Fruit fly (Drosophila melanogaster) whole organism, embryonic: Measurements from ENCODE around the gene Pdxk.

ENCODE experiments used
- Abd-B ChIP-seq: fragments of 200-800 bp; sonication (Bioruptor generic); optimal IDR thresholded peaks from 2 replicates; lab custom pipeline; 2018; ENCODE audit warnings: missing biosample characterization, mild to moderate bottlenecking, missing genetic modification characterization, moderate library complexity
- Antp ChIP-seq: fragments of 200-800 bp; sonication (Bioruptor generic); optimal IDR thresholded peaks from 3 replicates; lab custom pipeline; 2016; ENCODE audit warnings: missing biosample characterization, missing genetic modification characterization
- Blimp-1 ChIP-seq: fragments of 200-800 bp; sonication (Bioruptor generic); optimal IDR thresholded peaks from 3 replicates; lab custom pipeline; 2018; ENCODE audit warnings: missing biosample characterization, missing genetic modification characterization, mild to moderate bottlenecking, moderate library complexity, missing genetic modification reagents
- C15 ChIP-seq: fragments of 200-800 bp; sonication (Bioruptor generic); IDR thresholded peaks from 3 replicates; pipeline ENCODE4 v1.3.6; 2022; ENCODE audit warnings: missing biosample characterization, missing genetic modification characterization
- CG10209 ChIP-seq: fragments of 200-800 bp; sonication (Bioruptor generic); optimal IDR thresholded peaks from 3 replicates; lab custom pipeline; 2017; ENCODE audit warnings: missing biosample characterization, mild to moderate bottlenecking, missing genetic modification characterization, missing genetic modification reagents
- CG12155 ChIP-seq: fragments of 200-800 bp; sonication (Bioruptor generic); optimal IDR thresholded peaks from 3 replicates; lab custom pipeline; 2016; ENCODE audit warnings: missing biosample characterization, missing genetic modification characterization
- CG12769 ChIP-seq: fragments of 200-800 bp; sonication (Bioruptor generic); optimal IDR thresholded peaks from 2 replicates; lab custom pipeline; 2019; ENCODE audit warnings: missing biosample characterization, mild to moderate bottlenecking, missing genetic modification characterization, moderate library complexity
- CG13287 ChIP-seq: fragments of 200-800 bp; sonication (Bioruptor generic); IDR thresholded peaks from 2 replicates; pipeline ENCODE4 v1.3.6; 2022; ENCODE audit warnings: missing biosample characterization, missing genetic modification characterization; ENCODE audit not compliant: partially characterized antibody
- CG1529 ChIP-seq: fragments of 200-800 bp; sonication (Bioruptor generic); optimal IDR thresholded peaks from 3 replicates; lab custom pipeline; 2018; ENCODE audit warnings: missing biosample characterization, missing genetic modification characterization
- CG17912 ChIP-seq: fragments of 200-800 bp; sonication (Bioruptor generic); optimal IDR thresholded peaks from 2 replicates; lab custom pipeline; 2018; ENCODE audit warnings: missing biosample characterization, mild to moderate bottlenecking, missing genetic modification characterization
- CG18599 ChIP-seq: fragments of 200-800 bp; sonication (Bioruptor generic); optimal IDR thresholded peaks from 3 replicates; lab custom pipeline; 2017; ENCODE audit warnings: missing biosample characterization, missing genetic modification characterization, mild to moderate bottlenecking, moderate library complexity, missing genetic modification reagents
- CG30020 ChIP-seq: fragments of 200-800 bp; optimal IDR thresholded peaks from 2 replicates; lab custom pipeline; 2019; ENCODE audit warnings: missing biosample characterization, mild to moderate bottlenecking, missing genetic modification characterization, moderate library complexity
- CG4328 ChIP-seq: fragments of 200-800 bp; sonication (Bioruptor generic); optimal IDR thresholded peaks from 3 replicates; lab custom pipeline; 2017; ENCODE audit warnings: missing biosample characterization, missing genetic modification reagents, missing genetic modification characterization
- CG4617 ChIP-seq: fragments of 200-800 bp; sonication (Bioruptor generic); optimal IDR thresholded peaks from 3 replicates; lab custom pipeline; 2016; ENCODE audit warnings: missing biosample characterization, missing genetic modification characterization, borderline replicate concordance
- CG5245 ChIP-seq: fragments of 200-800 bp; sonication (Bioruptor generic); optimal IDR thresholded peaks from 3 replicates; lab custom pipeline; 2016; ENCODE audit warnings: missing biosample characterization, missing genetic modification characterization
- CG6765 ChIP-seq: fragments of 200-800 bp; sonication (Bioruptor generic); optimal IDR thresholded peaks from 3 replicates; lab custom pipeline; 2017; ENCODE audit warnings: missing biosample characterization, mild to moderate bottlenecking, missing genetic modification characterization
- CG7786 ChIP-seq: fragments of 200-800 bp; sonication (Bioruptor generic); optimal IDR thresholded peaks from 2 replicates; lab custom pipeline; 2016; ENCODE audit warnings: missing biosample characterization, missing genetic modification characterization
- CG9797 ChIP-seq: fragments of 200-800 bp; sonication (Bioruptor generic); optimal IDR thresholded peaks from 3 replicates; lab custom pipeline; 2018; ENCODE audit warnings: missing biosample characterization, mild to moderate bottlenecking, missing genetic modification characterization
- Dip3 ChIP-seq: fragments of 200-800 bp; sonication (Bioruptor generic); optimal IDR thresholded peaks from 3 replicates; lab custom pipeline; 2016; ENCODE audit warnings: missing biosample characterization, missing genetic modification characterization
- Dref ChIP-seq: fragments of 200-800 bp; sonication (Bioruptor generic); IDR thresholded peaks from 2 replicates; pipeline ENCODE4 v1.3.6; 2022; ENCODE audit warnings: missing biosample characterization, missing genetic modification characterization
- Eip74EF ChIP-seq, 2 experiments: fragments of 200-800 bp in 1 of 2; fragments of >200 bp in 1 of 2; sonication (Bioruptor generic) in 1 of 2; optimal IDR thresholded peaks; 2 replicates each; lab custom pipeline; 2017 to 2019; ENCODE audit warnings: missing biosample characterization in 2 of 2, missing genetic modification characterization in 2 of 2, mild to moderate bottlenecking in 1 of 2, moderate library complexity in 1 of 2
- Hr51 ChIP-seq, 2 experiments: fragments of 200-800 bp; sonication (Bioruptor generic); optimal IDR thresholded peaks; 2 replicates in 1 of 2; 3 replicates in 1 of 2; lab custom pipeline; 2016 to 2018; ENCODE audit warnings: missing biosample characterization in 2 of 2, missing genetic modification characterization in 2 of 2, mild to moderate bottlenecking in 1 of 2, moderate library complexity in 1 of 2
- Lim3 ChIP-seq: fragments of 200-800 bp; sonication (Bioruptor generic); IDR thresholded peaks from 2 replicates; pipeline ENCODE4 v1.3.6; 2022; ENCODE audit warnings: missing biosample characterization, missing genetic modification characterization
- Lpt ChIP-seq: fragments of >200 bp; optimal IDR thresholded peaks from 2 replicates; lab custom pipeline; 2018; ENCODE audit warnings: missing biosample characterization, missing genetic modification characterization
- Med ChIP-seq: fragments of 200-800 bp; sonication (Bioruptor generic); peaks from one replicate; lab custom pipeline; 2016; ENCODE audit warnings: missing biosample characterization, missing genetic modification characterization, mild to moderate bottlenecking, inconsistent platforms, moderate library complexity
- Nf-YC ChIP-seq: fragments of 200-800 bp; optimal IDR thresholded peaks from 3 replicates; lab custom pipeline; 2019; ENCODE audit warnings: missing biosample characterization, mild to moderate bottlenecking, missing genetic modification characterization, moderate library complexity
- Pdp1 ChIP-seq, 2 experiments: fragments of 200-800 bp; sonication (Bioruptor generic); optimal IDR thresholded peaks; 3 replicates each; lab custom pipeline; 2016; ENCODE audit warnings: missing biosample characterization in 2 of 2, missing genetic modification characterization in 2 of 2, mild to moderate bottlenecking in 1 of 2, moderate library complexity in 1 of 2
- Rfx ChIP-seq: fragments of 200-800 bp; sonication (Bioruptor generic); IDR thresholded peaks from 2 replicates; pipeline ENCODE4 v1.3.6; 2022; ENCODE audit warnings: missing biosample characterization, missing genetic modification characterization
- Ssrp ChIP-seq: fragments of 200-800 bp; sonication (Bioruptor generic); optimal IDR thresholded peaks from 2 replicates; lab custom pipeline; 2018; ENCODE audit warnings: missing biosample characterization, mild to moderate bottlenecking, missing genetic modification characterization, moderate library complexity
- amos ChIP-seq: fragments of 200-800 bp; sonication (Bioruptor generic); IDR thresholded peaks from 2 replicates; pipeline ENCODE4 v1.3.6; 2022; ENCODE audit warnings: missing biosample characterization, missing genetic modification characterization; ENCODE audit not compliant: partially characterized antibody
- ci ChIP-seq: fragments of 200-800 bp; sonication (Bioruptor generic); IDR thresholded peaks from 3 replicates; pipeline ENCODE4 v1.3.6; 2022; ENCODE audit warnings: missing biosample characterization, missing genetic modification characterization
- ems ChIP-seq: fragments of 200-800 bp; sonication (Bioruptor generic); optimal IDR thresholded peaks from 3 replicates; lab custom pipeline; 2016; ENCODE audit warnings: missing biosample characterization, missing genetic modification characterization
- esg ChIP-seq: fragments of 200-800 bp; sonication (Bioruptor generic); conservative IDR thresholded peaks from 2 replicates; pipeline ENCODE4 v1.3.6; 2022; ENCODE audit warnings: missing biosample characterization, missing genetic modification characterization
- exex ChIP-seq: fragments of 200-800 bp; sonication (Bioruptor generic); optimal IDR thresholded peaks from 4 replicates; lab custom pipeline; 2018; ENCODE audit warnings: missing biosample characterization, mild to moderate bottlenecking, missing genetic modification characterization, moderate library complexity
- eyg ChIP-seq: fragments of 200-800 bp; sonication (Bioruptor generic); optimal IDR thresholded peaks from 3 replicates; lab custom pipeline; 2016; ENCODE audit warnings: missing biosample characterization, missing genetic modification characterization
- ind ChIP-seq: fragments of 200-800 bp; sonication (Bioruptor generic); optimal IDR thresholded peaks from 3 replicates; lab custom pipeline; 2016; ENCODE audit warnings: missing biosample characterization, missing genetic modification characterization
- klu ChIP-seq: fragments of 200-800 bp; sonication (Bioruptor generic); IDR thresholded peaks from 2 replicates; pipeline ENCODE4 v1.3.6; 2022; ENCODE audit warnings: missing biosample characterization, missing genetic modification characterization
- knrl ChIP-seq: fragments of 200-800 bp; sonication (Bioruptor generic); IDR thresholded peaks from 3 replicates; pipeline ENCODE4 v1.3.6; 2022; ENCODE audit warnings: missing biosample characterization, missing genetic modification characterization; ENCODE audit not compliant: partially characterized antibody
- lov ChIP-seq, 2 experiments: fragments of 200-800 bp in 1 of 2; fragments of >200 bp in 1 of 2; sonication (Bioruptor generic) in 1 of 2; IDR thresholded peaks in 1 of 2; optimal IDR thresholded peaks in 1 of 2; 2 replicates in 1 of 2; 3 replicates in 1 of 2; pipeline versions ENCODE4 v1.3.6 to Lab custom; 2017 to 2022; ENCODE audit warnings: missing biosample characterization in 1 of 2, missing genetic modification characterization in 1 of 2
- otp ChIP-seq: fragments of 200-800 bp; sonication (Bioruptor generic); IDR thresholded peaks from 3 replicates; pipeline ENCODE4, ENCODE4 v1.3.6; 2022; ENCODE audit warnings: missing biosample characterization, missing genetic modification characterization
- pan ChIP-seq, 4 experiments: fragments of >200 bp in 3 of 4; fragments of 200-800 bp in 1 of 4; sonication (Bioruptor generic) in 1 of 4; optimal IDR thresholded peaks in 3 of 4; IDR thresholded peaks in 1 of 4; 2 replicates each; pipeline versions ENCODE4 v1.3.6 to Lab custom; 2017 to 2022; ENCODE audit warnings: missing biosample characterization in 2 of 4, missing genetic modification characterization in 2 of 4, mixed read lengths in 1 of 4
- peb ChIP-seq: fragments of 200-800 bp; sonication (Bioruptor generic); IDR thresholded peaks from 2 replicates; pipeline ENCODE4 v1.3.6; 2022; ENCODE audit warnings: missing biosample characterization, missing genetic modification characterization
- sug ChIP-seq: fragments of 200-800 bp; optimal IDR thresholded peaks from 2 replicates; lab custom pipeline; 2019; ENCODE audit warnings: missing biosample characterization, mild to moderate bottlenecking, missing genetic modification characterization, moderate library complexity
- toy ChIP-seq: fragments of 200-800 bp; sonication (Bioruptor generic); IDR thresholded peaks from 2 replicates; pipeline ENCODE4 v1.3.6; 2022; ENCODE audit warnings: missing biosample characterization, missing genetic modification characterization
- trem ChIP-seq: fragments of 200-800 bp; optimal IDR thresholded peaks from 3 replicates; lab custom pipeline; 2019; ENCODE audit warnings: missing biosample characterization, mild to moderate bottlenecking, missing genetic modification characterization, moderate library complexity
- tup ChIP-seq: fragments of 200-800 bp; sonication (Bioruptor generic); optimal IDR thresholded peaks from 2 replicates; lab custom pipeline; 2016; ENCODE audit warnings: missing biosample characterization, mild to moderate bottlenecking, missing genetic modification characterization, moderate library complexity
- unc-4 ChIP-seq: fragments of 200-800 bp; sonication (Bioruptor generic); IDR thresholded peaks from 2 replicates; pipeline ENCODE4 v1.3.6; 2022; ENCODE audit warnings: missing biosample characterization, missing genetic modification characterization; ENCODE audit not compliant: partially characterized antibody
- zen2 ChIP-seq: fragments of 200-800 bp; sonication (Bioruptor generic); IDR thresholded peaks from 3 replicates; pipeline ENCODE4 v1.3.6; 2022; ENCODE audit warnings: missing biosample characterization, missing genetic modification characterization; ENCODE audit not compliant: partially characterized antibody

The Pdxk gene

dm6 chr3L:9370907-9371365 is 10.8 kb downstream of the Pdxk start, which contains the start of gene Fdx1 (continued):
- TF ChIP-seq otp (GFP tag; lab: Robert Waterston, UW) (no peak), klu (GFP tag; lab: Robert Waterston, UW) (no peak), Lpt (no peak), CG10209 (no peak), tup (GFP tag; lab: Kevin White, UChicago) (no peak), pan (optimal IDR thresholded peaks at IDR 0.05; lab: Kevin White, UChicago) (no peak), pan (GFP tag; optimal IDR thresholded peaks at IDR 0.05 in 1 of 2, IDR thresholded peaks at IDR 0.05 in 1 of 2) (peak in 1 of 2 experiments; percentile 15), Dref (peak; percentile 66), ci (GFP tag; lab: Robert Waterston, UW) (peak; percentile 31; the same call in 1 of the 3 replicates), C15 (GFP tag; lab: Robert Waterston, UW) (no peak), CG4328 (GFP tag; lab: Kevin White, UChicago) (no peak), CG18599 (GFP tag; lab: Kevin White, UChicago) (peak; percentile 47), knrl (peak; percentile 53; the same call in 2 of the 3 replicates), CG6765 (GFP tag; lab: Kevin White, UChicago) (no peak), eyg (GFP tag; lab: Kevin White, UChicago) (no peak), Blimp-1 (no peak), Eip74EF (GFP tag; optimal IDR thresholded peaks at IDR 0.05; lab: Kevin White, UChicago) (no peak), CG1529 (GFP tag; lab: Kevin White, UChicago) (no peak), Ssrp (tag; lab: Kevin White, UChicago) (no peak), Lim3 (GFP tag; lab: Robert Waterston, UW) (no peak), CG7786 (GFP tag; lab: Kevin White, UChicago) (no peak), amos (GFP tag; lab: Robert Waterston, UW) (no peak; the same call in 1 of the 2 replicates), Rfx (peak; percentile 67), Hr51 (GFP tag; optimal IDR thresholded peaks at IDR 0.05; lab: Kevin White, UChicago) (peak in 1 of 2 experiments; percentile 51), Antp (GFP tag; lab: Kevin White, UChicago) (no peak), lov (optimal IDR thresholded peaks at IDR 0.05; lab: Kevin White, UChicago) (no peak), lov (GFP tag; IDR thresholded peaks at IDR 0.05; lab: Robert Waterston, UW) (no peak), CG17912 (GFP tag; lab: Kevin White, UChicago) (no peak), peb (no peak), esg (GFP tag; lab: Robert Waterston, UW) (peak; percentile 21; the same call in 1 of the 2 replicates), Abd-B (GFP tag; lab: Kevin White, UChicago) (no peak), CG4617 (no peak), Nf-YC (tag; lab: Kevin White, UChicago) (peak; percentile 52), CG13287 (GFP tag; lab: Robert Waterston, UW) (peak; percentile 81), CG12769 (tag; lab: Kevin White, UChicago) (no peak), trem (tag; lab: Kevin White, UChicago) (peak; percentile 34), exex (tag; lab: Kevin White, UChicago) (peak; percentile 32), CG5245 (GFP tag; lab: Kevin White, UChicago) (no peak), zen2 (GFP tag; lab: Robert Waterston, UW) (no peak), ems (GFP tag; lab: Kevin White, UChicago) (no peak), sug (peak; percentile 61), ind (GFP tag; lab: Kevin White, UChicago) (peak; percentile 47), Dip3 (GFP tag; lab: Kevin White, UChicago) (no peak), CG30020 (tag; lab: Kevin White, UChicago) (no peak), Med (GFP tag; lab: Kevin White, UChicago) (peak; percentile 66), CG12155 (GFP tag; lab: Kevin White, UChicago) (peak; percentile 33), unc-4 (peak; percentile 70), toy (no peak), Pdp1 (GFP tag; optimal IDR thresholded peaks at IDR 0.05; lab: Kevin White, UChicago) (peak in 1 of 2 experiments; percentile 59), CG9797 (GFP tag; lab: Kevin White, UChicago) (no peak)
